Worm (Caenorhabditis elegans) whole organism, L4/young adult: ENCODE results near the gene F49E8.7.

ENCODE experiments used
- W03F9.2 ChIP-seq: fragments of 150-350 bp; optimal IDR thresholded peaks from 2 replicates; lab custom pipeline; 2014; ENCODE audit warnings: missing biosample characterization, missing genetic modification characterization
- dao-5 ChIP-seq: sonication (generic microtip); optimal IDR thresholded peaks from 2 replicates; lab custom pipeline; 2016; ENCODE audit warnings: missing genotype, missing genetic modification characterization, moderate library complexity, missing compliant biosample characterization
- him-1 ChIP-seq: sonication (generic microtip); optimal IDR thresholded peaks from 2 replicates; lab custom pipeline; 2016; ENCODE audit warnings: missing genotype, missing genetic modification reagents, missing genetic modification characterization, missing compliant biosample characterization

ce11 chrIV:7605413-7605812 is 49.2 kb upstream of the F49E8.7 start:
- TF ChIP-seq W03F9.2 (tag; lab: Kevin White, UChicago) (no peak), him-1 (tag; lab: Kevin White, UChicago) (no peak), dao-5 (no peak)
